Fruit fly (Drosophila melanogaster): Measurements from ENCODE around the gene Akt.

The Akt gene

dm6 chr3R:16154263-16154662, 55.2 kb downstream of the Akt start (continued):
- no peak for TF ChIP-seq exex (tag; optimal IDR thresholded peaks at IDR 0.05)
- TF ChIP-seq CG13123 (GFP tag; optimal IDR thresholded peaks at IDR 0.05): no peak
- TF ChIP-seq Bteb2 (GFP tag; optimal IDR thresholded peaks at IDR 0.05): no peak

- TF ChIP-seq Mad (GFP tag; optimal IDR thresholded peaks at IDR 0.05): no peak
- TF ChIP-seq Med (GFP tag): peak; percentile 28
- peak; percentile 42 for TF ChIP-seq Deaf1 (tag; optimal IDR thresholded peaks at IDR 0.05)
Observed at dm6 chr3R:16154682-16155081, 55.7 kb downstream of the Akt start, which contains the start of gene CG6006. Gene CG6006, plus strand, starts transcription at chr3R:16154982.
